Fruit fly (Drosophila melanogaster) whole organism, embryonic: ENCODE measurements around the gene CG32816.

Experiments
- B-H1 ChIP-seq: fragments of 200-800 bp; sonication (Bioruptor generic); IDR thresholded peaks from 3 replicates; pipeline ENCODE4 v1.3.6; 2022; ENCODE audit warnings: missing biosample characterization, missing genetic modification characterization
- C15 ChIP-seq: fragments of 200-800 bp; sonication (Bioruptor generic); IDR thresholded peaks from 3 replicates; pipeline ENCODE4 v1.3.6; 2022; ENCODE audit warnings: missing biosample characterization, missing genetic modification characterization
- CG10979 ChIP-seq: fragments of 200-800 bp; sonication (Bioruptor generic); optimal IDR thresholded peaks from 2 replicates; lab custom pipeline; 2018; ENCODE audit warnings: missing biosample characterization, mild to moderate bottlenecking, missing genetic modification characterization, moderate library complexity
- CG11456 ChIP-seq: fragments of 200-800 bp; sonication (Bioruptor generic); IDR thresholded peaks from 3 replicates; pipeline ENCODE4 v1.3.6; 2022; ENCODE audit warnings: missing biosample characterization, missing genetic modification characterization
- CG11504 ChIP-seq: fragments of 200-800 bp; sonication (Bioruptor generic); optimal IDR thresholded peaks from 3 replicates; lab custom pipeline; 2019; ENCODE audit warnings: missing biosample characterization, mild to moderate bottlenecking, missing genetic modification characterization, moderate library complexity
- CG12299 ChIP-seq: fragments of 200-800 bp; sonication (Bioruptor generic); optimal IDR thresholded peaks from 2 replicates; lab custom pipeline; 2018; ENCODE audit warnings: missing biosample characterization, mild to moderate bottlenecking, missing genetic modification characterization
- CG12659 ChIP-seq: fragments of 200-800 bp; sonication (Bioruptor generic); optimal IDR thresholded peaks from 3 replicates; lab custom pipeline; 2017; ENCODE audit warnings: mild to moderate bottlenecking, missing biosample characterization, missing genetic modification reagents, missing genetic modification characterization
- CG13287 ChIP-seq: fragments of 200-800 bp; sonication (Bioruptor generic); IDR thresholded peaks from 2 replicates; pipeline ENCODE4 v1.3.6; 2022; ENCODE audit warnings: missing biosample characterization, missing genetic modification characterization; ENCODE audit not compliant: partially characterized antibody
- CG13894 ChIP-seq: fragments of 200-800 bp; sonication (Bioruptor generic); optimal IDR thresholded peaks from 3 replicates; lab custom pipeline; 2018; ENCODE audit warnings: missing biosample characterization, mild to moderate bottlenecking, missing genetic modification characterization, moderate library complexity
- CG15479 ChIP-seq: fragments of 200-800 bp; sonication (Bioruptor generic); optimal IDR thresholded peaks from 3 replicates; lab custom pipeline; 2019; ENCODE audit warnings: missing biosample characterization, mild to moderate bottlenecking, missing genetic modification characterization, moderate library complexity
- CG16813 ChIP-seq: fragments of 200-800 bp; sonication (Bioruptor generic); IDR thresholded peaks from 3 replicates; pipeline ENCODE4 v1.3.6; 2022; ENCODE audit warnings: missing biosample characterization, missing genetic modification characterization; ENCODE audit not compliant: partially characterized antibody
- CG17385 ChIP-seq: fragments of 200-800 bp; sonication (Bioruptor generic); optimal IDR thresholded peaks from 3 replicates; lab custom pipeline; 2018; ENCODE audit warnings: missing biosample characterization, mild to moderate bottlenecking, missing genetic modification characterization
- CG2116 ChIP-seq: fragments of 200-800 bp; sonication (Bioruptor generic); optimal IDR thresholded peaks from 3 replicates; lab custom pipeline; 2018; ENCODE audit warnings: missing biosample characterization, mild to moderate bottlenecking, missing genetic modification characterization
- CG2199 ChIP-seq: fragments of 200-800 bp; sonication (Bioruptor generic); IDR thresholded peaks from 3 replicates; pipeline ENCODE4 v1.3.6; 2022; ENCODE audit warnings: missing biosample characterization, missing genetic modification characterization
- CG2875 ChIP-seq: fragments of 200-800 bp; sonication (Bioruptor generic); optimal IDR thresholded peaks from 2 replicates; lab custom pipeline; 2017; ENCODE audit warnings: missing biosample characterization, mild to moderate bottlenecking, missing genetic modification characterization, missing genetic modification reagents
- CG4328 ChIP-seq: fragments of 200-800 bp; sonication (Bioruptor generic); optimal IDR thresholded peaks from 3 replicates; lab custom pipeline; 2017; ENCODE audit warnings: missing biosample characterization, missing genetic modification reagents, missing genetic modification characterization
- CG4854 ChIP-seq: fragments of 200-800 bp; sonication (Bioruptor generic); optimal IDR thresholded peaks from 2 replicates; lab custom pipeline; 2016; ENCODE audit warnings: missing biosample characterization, missing genetic modification characterization, inconsistent platforms
- CG8290 ChIP-seq, 3 experiments: fragments of 200-800 bp; sonication (Bioruptor generic); optimal IDR thresholded peaks; 2 replicates each; lab custom pipeline; 2016 to 2019; ENCODE audit warnings: missing biosample characterization in 3 of 3, missing genetic modification characterization in 3 of 3, mild to moderate bottlenecking in 2 of 3, moderate library complexity in 1 of 3
- CHES-1-like ChIP-seq: fragments of 200-800 bp; sonication (Bioruptor generic); optimal IDR thresholded peaks from 2 replicates; lab custom pipeline; 2016; ENCODE audit warnings: missing biosample characterization, missing genetic modification characterization
- Chrac-16 ChIP-seq: fragments of 200-800 bp; sonication (Bioruptor generic); optimal IDR thresholded peaks from 3 replicates; lab custom pipeline; 2016; ENCODE audit warnings: missing biosample characterization, missing genetic modification characterization
- D19A ChIP-seq: fragments of 200-800 bp; optimal IDR thresholded peaks from 3 replicates; lab custom pipeline; 2019; ENCODE audit warnings: missing biosample characterization, mild to moderate bottlenecking, missing genetic modification characterization, moderate library complexity
- Deaf1 ChIP-seq: fragments of 200-800 bp; optimal IDR thresholded peaks from 3 replicates; lab custom pipeline; 2019; ENCODE audit warnings: missing biosample characterization, mild to moderate bottlenecking, missing genetic modification characterization, moderate library complexity
- Dfd ChIP-seq, 2 experiments: fragments of >200 bp; optimal IDR thresholded peaks; 2 replicates each; lab custom pipeline; 2017; ENCODE audit warnings: missing biosample characterization in 2 of 2, missing genetic modification characterization in 2 of 2
- E2f2 ChIP-seq: fragments of 200-800 bp; sonication (Bioruptor generic); IDR thresholded peaks from 2 replicates; pipeline ENCODE4 v1.3.6; 2022; ENCODE audit warnings: missing biosample characterization, missing genetic modification characterization
- Ets65A ChIP-seq: fragments of 200-800 bp; sonication (Bioruptor generic); peaks from one replicate; lab custom pipeline; 2016; ENCODE audit warnings: missing biosample characterization, missing genetic modification characterization
- Fer1 ChIP-seq: fragments of 200-800 bp; sonication (Bioruptor generic); optimal IDR thresholded peaks from 2 replicates; lab custom pipeline; 2017; ENCODE audit warnings: missing biosample characterization, mild to moderate bottlenecking, missing genetic modification characterization
- Hr51 ChIP-seq, 2 experiments: fragments of 200-800 bp; sonication (Bioruptor generic); optimal IDR thresholded peaks; 2 replicates in 1 of 2; 3 replicates in 1 of 2; lab custom pipeline; 2016 to 2018; ENCODE audit warnings: missing biosample characterization in 2 of 2, missing genetic modification characterization in 2 of 2, mild to moderate bottlenecking in 1 of 2, moderate library complexity in 1 of 2
- Hsf ChIP-seq: fragments of 200-800 bp; sonication (Bioruptor generic); optimal IDR thresholded peaks from 3 replicates; lab custom pipeline; 2016; ENCODE audit warnings: missing biosample characterization, missing genetic modification characterization
- Med ChIP-seq: fragments of 200-800 bp; sonication (Bioruptor generic); peaks from one replicate; lab custom pipeline; 2016; ENCODE audit warnings: missing biosample characterization, missing genetic modification characterization, mild to moderate bottlenecking, inconsistent platforms, moderate library complexity
- NFAT ChIP-seq: fragments of 200-800 bp; sonication (Bioruptor generic); IDR thresholded peaks from 2 replicates; pipeline ENCODE4 v1.3.6; 2022; ENCODE audit warnings: missing biosample characterization, missing genetic modification characterization
- Pdp1 ChIP-seq, 2 experiments: fragments of 200-800 bp; sonication (Bioruptor generic); optimal IDR thresholded peaks; 3 replicates each; lab custom pipeline; 2016; ENCODE audit warnings: missing biosample characterization in 2 of 2, missing genetic modification characterization in 2 of 2, mild to moderate bottlenecking in 1 of 2, moderate library complexity in 1 of 2
- Poxn ChIP-seq: fragments of 200-800 bp; sonication (Bioruptor generic); IDR thresholded peaks from 2 replicates; pipeline ENCODE4 v1.3.6; 2022; ENCODE audit warnings: missing biosample characterization, missing genetic modification characterization
- Rx ChIP-seq: fragments of 200-800 bp; sonication (Bioruptor generic); IDR thresholded peaks from 2 replicates; pipeline ENCODE4 v1.3.6; 2022; ENCODE audit warnings: missing biosample characterization, missing genetic modification characterization
- chinmo ChIP-seq: fragments of 200-800 bp; sonication (Bioruptor generic); IDR thresholded peaks from 4 replicates; pipeline ENCODE4 v1.3.6; 2022; ENCODE audit warnings: missing biosample characterization, missing genetic modification characterization; ENCODE audit not compliant: partially characterized antibody
- danr ChIP-seq: fragments of 200-800 bp; sonication (Bioruptor generic); IDR thresholded peaks from 2 replicates; pipeline ENCODE4 v1.3.6; 2022; ENCODE audit warnings: missing biosample characterization, missing genetic modification characterization
- gcm2 ChIP-seq: fragments of 200-800 bp; sonication (Bioruptor generic); optimal IDR thresholded peaks from 2 replicates; lab custom pipeline; 2016; ENCODE audit warnings: missing biosample characterization, missing genetic modification characterization
- gem ChIP-seq: fragments of 200-800 bp; sonication (Bioruptor generic); optimal IDR thresholded peaks from 2 replicates; lab custom pipeline; 2019; ENCODE audit warnings: missing biosample characterization, mild to moderate bottlenecking, missing genetic modification characterization, moderate library complexity
- grn ChIP-seq: fragments of 200-800 bp; sonication (Bioruptor generic); optimal IDR thresholded peaks from 3 replicates; lab custom pipeline; 2017; ENCODE audit warnings: missing biosample characterization, missing genetic modification characterization
- gro ChIP-seq: fragments of 200-800 bp; sonication (Bioruptor generic); optimal IDR thresholded peaks from 2 replicates; lab custom pipeline; 2016; ENCODE audit warnings: missing biosample characterization, missing genetic modification characterization
- phol ChIP-seq: fragments of 200-800 bp; sonication (Bioruptor generic); optimal IDR thresholded peaks from 3 replicates; lab custom pipeline; 2018; ENCODE audit warnings: missing biosample characterization, mild to moderate bottlenecking, missing genetic modification characterization, moderate library complexity
- pnt ChIP-seq: fragments of 200-800 bp; sonication (Bioruptor generic); optimal IDR thresholded peaks from 3 replicates; lab custom pipeline; 2016; ENCODE audit warnings: missing biosample characterization, missing genetic modification characterization
- sc ChIP-seq, 3 experiments: fragments of >200 bp in 2 of 3; fragments of 200-800 bp in 1 of 3; sonication (Bioruptor generic) in 1 of 3; optimal IDR thresholded peaks; 2 replicates in 2 of 3; 3 replicates in 1 of 3; lab custom pipeline; 2017; ENCODE audit warnings: mild to moderate bottlenecking in 1 of 3, missing biosample characterization in 1 of 3, missing genetic modification characterization in 1 of 3, missing genetic modification reagents in 1 of 3
- scrt ChIP-seq: fragments of 200-800 bp; sonication (Bioruptor generic); optimal IDR thresholded peaks from 2 replicates; lab custom pipeline; 2018; ENCODE audit warnings: missing biosample characterization, mild to moderate bottlenecking, missing genetic modification characterization, moderate library complexity
- sug ChIP-seq: fragments of 200-800 bp; optimal IDR thresholded peaks from 2 replicates; lab custom pipeline; 2019; ENCODE audit warnings: missing biosample characterization, mild to moderate bottlenecking, missing genetic modification characterization, moderate library complexity
- tgo ChIP-seq: fragments of 200-800 bp; sonication (Bioruptor generic); IDR thresholded peaks from 3 replicates; pipeline ENCODE4 v1.3.6; 2022; ENCODE audit warnings: missing biosample characterization, missing genetic modification characterization
- tio ChIP-seq: fragments of 200-800 bp; sonication (Bioruptor generic); optimal IDR thresholded peaks from 2 replicates; lab custom pipeline; 2017; ENCODE audit warnings: missing biosample characterization, missing genetic modification characterization, inconsistent platforms

The CG32816 gene

DNA sequence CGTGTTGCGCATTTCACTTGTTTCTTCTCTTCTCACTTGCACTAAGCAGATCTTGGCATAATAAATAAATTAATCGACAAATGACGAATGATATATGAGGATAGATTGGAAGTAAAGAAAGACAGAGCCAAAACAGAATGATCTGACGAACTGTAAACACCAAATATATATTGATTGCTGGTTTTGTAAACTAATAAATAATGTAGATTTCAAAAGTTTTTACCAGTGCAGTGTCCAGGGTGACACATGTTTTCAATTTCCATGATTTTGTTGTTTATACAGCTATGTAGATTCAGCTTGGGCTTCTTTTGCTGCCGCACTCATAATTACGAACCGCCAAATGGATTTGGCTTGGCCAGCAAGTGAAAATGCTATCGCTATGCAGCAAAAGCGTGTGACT is 159.2 kb downstream of the CG32816 start (continued):
- TF ChIP-seq pnt (GFP tag; lab: Kevin White, UChicago): no peak
- TF ChIP-seq C15 (GFP tag; lab: Robert Waterston, UW): 0 out of 3 replicates have a peak, but pooled peaks have one; percentile 14
- no peak for TF ChIP-seq D19A (tag; lab: Kevin White, UChicago)
- no peak for TF ChIP-seq CG16813 (GFP tag; lab: Robert Waterston, UW)
- no peak for TF ChIP-seq phol (tag; lab: Kevin White, UChicago)
- no peak for TF ChIP-seq Fer1 (GFP tag; lab: Kevin White, UChicago)

DNA sequence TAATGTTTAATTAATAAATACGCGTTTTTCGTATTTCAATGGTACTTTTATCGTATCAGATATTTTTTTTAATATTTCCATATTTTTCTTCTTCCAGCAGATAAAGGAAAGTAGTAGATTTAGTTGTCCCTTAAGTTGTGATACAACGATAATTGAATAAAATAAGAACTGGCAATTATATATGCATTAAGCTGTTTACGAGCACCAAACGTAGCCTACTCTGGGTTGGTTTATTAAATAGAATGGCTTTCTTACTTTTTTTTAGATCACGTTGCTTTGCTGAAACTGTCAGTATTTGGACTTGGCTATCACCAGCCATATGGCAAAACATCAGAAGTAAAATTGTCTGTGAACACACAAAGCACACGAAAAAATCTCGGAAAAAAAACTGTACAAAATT is 163.1 kb downstream of the CG32816 start, which contains the start of gene CG12470:
Gene CG12470, plus strand, starts transcription at position 301 of the 400 bp plus-strand sequence.
- TF ChIP-seq CG2116 (GFP tag; lab: Kevin White, UChicago) (no peak), Poxn (no peak)
- TF ChIP-seq, all 482 proteins: peak for 0

DNA sequence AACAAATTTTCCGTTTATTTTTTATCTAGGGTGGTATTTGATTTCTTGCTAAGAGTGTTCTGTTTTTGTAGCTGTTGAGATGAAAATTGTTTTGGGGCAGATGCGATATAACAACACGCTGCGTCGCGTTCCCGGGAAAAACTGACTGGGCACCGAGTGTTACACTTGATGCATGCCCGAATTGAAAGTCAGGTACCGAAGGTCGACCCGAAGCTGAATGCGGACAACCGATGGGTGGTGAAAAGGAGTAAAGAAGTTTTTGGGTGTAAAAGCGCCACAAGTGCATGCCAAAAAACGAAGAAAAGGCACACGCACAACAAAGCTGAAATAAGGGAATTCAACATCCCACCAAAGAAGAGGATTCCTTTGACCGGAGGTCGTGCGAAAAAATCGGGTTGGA is 175.7 kb downstream of the CG32816 start, which contains the start of gene CG13375:
Gene CG13375, minus strand, starts transcription at position 124 of the 400 bp plus-strand sequence.
- TF ChIP-seq Deaf1: peak; percentile 95
- TF ChIP-seq CG13287 (GFP tag; lab: Robert Waterston, UW): no peak
- TF ChIP-seq CG4328 (GFP tag; lab: Kevin White, UChicago): no peak
- TF ChIP-seq CG10979 (tag; lab: Kevin White, UChicago): no peak
- TF ChIP-seq Chrac-16 (GFP tag; lab: Kevin White, UChicago): no peak
- peak; percentile 60 for TF ChIP-seq Ets65A (GFP tag; lab: Kevin White, UChicago)
- TF ChIP-seq CG8290 (GFP tag; optimal IDR thresholded peaks at IDR 0.05; lab: Kevin White, UChicago): no peak
- TF ChIP-seq CG8290 (tag; optimal IDR thresholded peaks at IDR 0.05; lab: Kevin White, UChicago): no peak
- TF ChIP-seq chinmo (GFP tag; lab: Robert Waterston, UW): 0 out of 4 replicates have a peak, but pooled peaks have one; percentile 23
- peak; percentile 7 for TF ChIP-seq scrt (GFP tag; lab: Kevin White, UChicago)
- TF ChIP-seq grn (GFP tag; lab: Kevin White, UChicago): no peak
- TF ChIP-seq CG12659 (GFP tag; lab: Kevin White, UChicago): no peak
- TF ChIP-seq NFAT (GFP tag; lab: Robert Waterston, UW): no peak
- 0 out of 3 replicates have a peak, but pooled peaks have one; percentile 46 for TF ChIP-seq CG2199 (GFP tag; lab: Robert Waterston, UW)
- no peak for TF ChIP-seq Rx
- no peak for TF ChIP-seq CHES-1-like
- no peak for TF ChIP-seq CG12299 (tag; lab: Kevin White, UChicago)
- peak in 1 of 2 experiments; percentile 31 for TF ChIP-seq Hr51 (GFP tag; optimal IDR thresholded peaks at IDR 0.05; lab: Kevin White, UChicago)
- TF ChIP-seq gcm2 (GFP tag; lab: Kevin White, UChicago): no peak
- no peak for TF ChIP-seq sug (tag; lab: Kevin White, UChicago)
- TF ChIP-seq gro: no peak
- no peak for TF ChIP-seq sc (optimal IDR thresholded peaks at IDR 0.05; lab: Kevin White, UChicago)
- TF ChIP-seq sc (GFP tag; optimal IDR thresholded peaks at IDR 0.05; lab: Kevin White, UChicago): no peak
- TF ChIP-seq CG13894 (tag; lab: Kevin White, UChicago): peak; percentile 9
- TF ChIP-seq Med (GFP tag; lab: Kevin White, UChicago): peak; percentile 23

DNA sequence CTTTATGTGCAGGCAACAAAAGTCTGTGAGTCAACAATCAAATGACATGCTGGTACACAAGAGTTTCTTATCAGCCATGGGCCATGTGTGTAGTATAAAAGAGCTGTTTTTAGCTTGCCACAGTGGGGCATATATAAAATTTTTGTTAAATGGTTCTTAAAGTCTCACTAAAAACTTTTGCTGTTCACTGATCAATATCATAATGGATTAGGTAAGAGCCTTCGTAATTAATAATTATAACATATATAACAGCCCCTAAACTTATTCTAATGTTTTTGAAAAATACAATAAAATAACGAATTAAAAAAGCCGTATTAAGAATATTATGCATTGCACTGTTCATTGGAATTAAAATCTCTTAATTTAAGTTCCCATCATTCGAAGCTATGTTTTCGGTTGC is 177.3 kb downstream of the CG32816 start:
- TF ChIP-seq tio (GFP tag; lab: Kevin White, UChicago) (peak; percentile 5), gem (peak; percentile 40), tgo (GFP tag; lab: Robert Waterston, UW) (no peak), B-H1 (GFP tag; lab: Robert Waterston, UW) (no peak), CG11456 (no peak), Hsf (GFP tag; lab: Kevin White, UChicago) (no peak), danr (GFP tag; lab: Robert Waterston, UW) (no peak), CG2875 (GFP tag; lab: Kevin White, UChicago) (no peak), Med (GFP tag; lab: Kevin White, UChicago) (peak; percentile 27), E2f2 (no peak), CG11504 (tag; lab: Kevin White, UChicago) (peak; percentile 15), CG4854 (GFP tag; lab: Kevin White, UChicago) (no peak), CG17385 (GFP tag; lab: Kevin White, UChicago) (no peak), CG15479 (GFP tag; lab: Kevin White, UChicago) (no peak), Dfd (GFP tag; optimal IDR thresholded peaks at IDR 0.05; lab: Kevin White, UChicago) (no peak), Pdp1 (GFP tag; optimal IDR thresholded peaks at IDR 0.05; lab: Kevin White, UChicago) (no peak)
